Worm (Caenorhabditis elegans): ENCODE measurements around the gene Y62H9A.14.

Gene Y62H9A.14

DNA sequence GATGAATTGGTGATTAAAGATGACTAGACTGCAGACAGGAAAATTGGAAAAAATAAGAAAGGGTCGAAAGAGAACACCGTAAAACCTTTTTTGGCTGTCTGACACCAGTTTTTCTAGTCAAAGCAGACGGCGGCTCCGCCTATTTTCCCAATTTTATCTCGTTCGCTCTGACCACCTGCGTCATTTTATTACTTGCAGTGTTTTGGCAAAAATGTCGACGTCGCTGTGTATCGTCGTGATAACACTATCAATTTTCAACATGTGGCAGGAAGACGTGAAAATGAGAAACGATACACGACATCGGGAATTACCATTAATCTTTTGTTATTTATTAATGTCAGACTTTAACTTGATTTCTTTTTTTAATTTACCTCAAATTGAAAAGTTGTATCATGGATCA is 11.0 kb upstream of the Y62H9A.14 start, which contains the start of gene Y62H9A.15 (continued):
- TF ChIP-seq mdl-1 (tag; optimal IDR thresholded peaks at IDR 0.05) (no peak), unc-98 (GFP tag; IDR thresholded peaks at IDR 0.05) (no peak), fos-1 (tag; optimal IDR thresholded peaks at IDR 0.05) (no peak), elt-2 (tag; optimal IDR thresholded peaks at IDR 0.05) (peak; percentile 13), lin-15B (tag; optimal IDR thresholded peaks at IDR 0.05) (no peak), sptf-1 (tag; optimal IDR thresholded peaks at IDR 0.05) (no peak), blmp-1 (tag; optimal IDR thresholded peaks at IDR 0.05) (no peak), dpl-1 (GFP tag; optimal IDR thresholded peaks at IDR 0.05) (no peak), elt-3 (tag; optimal IDR thresholded peaks at IDR 0.05) (peak in 1 of 6 experiments; percentile 5), Y116A8C.19 (tag; optimal IDR thresholded peaks at IDR 0.05; ENCODE audit: borderline replicate concordance) (no peak), nhr-11 (tag; optimal IDR thresholded peaks at IDR 0.05) (no peak), xbp-1 (tag; optimal IDR thresholded peaks at IDR 0.05) (no peak), zag-1 (tag; optimal IDR thresholded peaks at IDR 0.05) (no peak), irx-1 (tag; optimal IDR thresholded peaks at IDR 0.05) (no peak), C16A3.4 (tag; optimal IDR thresholded peaks at IDR 0.05) (no peak), unc-130 (tag; optimal IDR thresholded peaks at IDR 0.05) (no peak), ets-5 (GFP tag; IDR thresholded peaks at IDR 0.05) (no peak)

DNA sequence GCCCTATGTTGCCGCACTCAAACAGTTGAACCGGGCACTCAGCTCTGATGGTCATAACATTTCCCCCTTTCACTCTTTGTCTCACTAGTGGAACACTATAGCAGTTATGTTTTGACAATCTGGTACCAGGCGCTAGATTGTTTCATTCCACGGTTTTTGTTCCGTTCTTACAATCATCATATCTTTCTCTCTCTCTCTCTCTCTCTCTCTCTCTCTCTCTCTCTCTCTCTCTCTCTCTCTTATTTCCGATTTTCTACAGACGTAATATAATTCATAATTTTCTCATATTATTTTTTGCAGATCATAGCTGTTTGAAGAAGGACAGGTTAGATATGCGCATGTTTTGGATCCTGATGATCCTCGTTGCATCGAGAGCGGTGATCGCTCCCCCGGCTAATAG is 7.2 kb upstream of the Y62H9A.14 start, which contains the start of gene Y62H9A.12:
Gene Y62H9A.12 (plus strand): TSS at position 301 of the 400 bp plus-strand sequence.
- TF ChIP-seq ztf-11 (tag; optimal IDR thresholded peaks at IDR 0.05) (no peak), zip-4 (GFP tag; optimal IDR thresholded peaks at IDR 0.05) (no peak), egl-27 (tag; optimal IDR thresholded peaks at IDR 0.05) (no peak), efl-1 (optimal IDR thresholded peaks at IDR 0.05) (no peak), efl-1 (GFP tag; optimal IDR thresholded peaks at IDR 0.05 in 1 of 2) (no peak), blmp-1 (tag; optimal IDR thresholded peaks at IDR 0.05) (no peak), mab-9 (GFP tag; IDR thresholded peaks at IDR 0.05) (no peak), hlh-4 (tag; optimal IDR thresholded peaks at IDR 0.05) (no peak), dsc-1 (tag; optimal IDR thresholded peaks at IDR 0.05) (no peak), alr-1 (tag; optimal IDR thresholded peaks at IDR 0.05; ENCODE audit: borderline replicate concordance) (no peak), egl-13 (tag; optimal IDR thresholded peaks at IDR 0.05) (no peak), jun-1 (tag; optimal IDR thresholded peaks at IDR 0.05) (no peak), grh-1 (GFP tag; IDR thresholded peaks at IDR 0.05) (no peak)

ce11 chrX:11916705-11917104 is 4.3 kb upstream of the Y62H9A.14 start, which contains the start of gene Y62H9A.13:
Gene Y62H9A.13, plus strand, starts transcription at chrX:11917005.
- TF ChIP-seq swsn-7 (tag; optimal IDR thresholded peaks at IDR 0.05) = no peak
- TF ChIP-seq snu-23 (GFP tag; optimal IDR thresholded peaks at IDR 0.05) = no peak
- TF ChIP-seq pax-3 (tag; optimal IDR thresholded peaks at IDR 0.05) = no peak
- no peak for TF ChIP-seq dsc-1 (tag; optimal IDR thresholded peaks at IDR 0.05)
- TF ChIP-seq F16B12.6 (tag; optimal IDR thresholded peaks at IDR 0.05) = no peak
- no peak for TF ChIP-seq nhr-11 (tag; optimal IDR thresholded peaks at IDR 0.05)
- no peak for TF ChIP-seq xbp-1 (tag; optimal IDR thresholded peaks at IDR 0.05)
- no peak for TF ChIP-seq mef-2 (tag; optimal IDR thresholded peaks at IDR 0.05)
- TF ChIP-seq nhr-71 (tag; optimal IDR thresholded peaks at IDR 0.05) = no peak
- TF ChIP-seq vab-15 (tag; optimal IDR thresholded peaks at IDR 0.05) = no peak
- TF ChIP-seq irx-1 (tag; optimal IDR thresholded peaks at IDR 0.05) = no peak
- TF ChIP-seq fkh-10 (GFP tag; optimal IDR thresholded peaks at IDR 0.05) = no peak
- TF ChIP-seq rnt-1 (tag; optimal IDR thresholded peaks at IDR 0.05) = no peak
- TF ChIP-seq tlp-1 (tag; optimal IDR thresholded peaks at IDR 0.05) = no peak
- TF ChIP-seq ceh-8 (GFP tag; optimal IDR thresholded peaks at IDR 0.05) = no peak
- no peak for TF ChIP-seq dpl-1 (GFP tag; optimal IDR thresholded peaks at IDR 0.05)
- TF ChIP-seq hlh-4 (tag; optimal IDR thresholded peaks at IDR 0.05) = no peak
- TF ChIP-seq unc-30 (tag; optimal IDR thresholded peaks at IDR 0.05) = no peak
- no peak for TF ChIP-seq lin-13 (GFP tag; optimal IDR thresholded peaks at IDR 0.05)
- TF ChIP-seq ceh-88 (GFP tag; IDR thresholded peaks at IDR 0.05) = no peak

Measured in whole organism, L1 larva.